Worm (Caenorhabditis elegans): ENCODE data around the gene fbxa-138.

ce11 chrIII:1401497-1401990, 17.5 kb upstream of the fbxa-138 start, which contains the start of gene pals-19:
- no peak for TF ChIP-seq flt-1 (GFP tag; IDR thresholded peaks at IDR 0.05)
- TF ChIP-seq klf-2 (GFP tag; conservative IDR thresholded peaks at IDR 0.05): no peak
- no peak for TF ChIP-seq med-1 (GFP tag; optimal IDR thresholded peaks at IDR 0.05; ENCODE audit: insufficient read depth)
- no peak for TF ChIP-seq ztf-29 (GFP tag; IDR thresholded peaks at IDR 0.05)
- no peak for TF ChIP-seq tab-1 (GFP tag; IDR thresholded peaks at IDR 0.05)
- TF ChIP-seq T22C8.4 (GFP tag; IDR thresholded peaks at IDR 0.05): no peak
- no peak for TF ChIP-seq ztf-23 (GFP tag; IDR thresholded peaks at IDR 0.05)
- TF ChIP-seq ref-1 (GFP tag; conservative IDR thresholded peaks at IDR 0.05): no peak
